Fruit fly (Drosophila melanogaster): ENCODE measurements around the gene CG9281.

Gene CG9281

DNA sequence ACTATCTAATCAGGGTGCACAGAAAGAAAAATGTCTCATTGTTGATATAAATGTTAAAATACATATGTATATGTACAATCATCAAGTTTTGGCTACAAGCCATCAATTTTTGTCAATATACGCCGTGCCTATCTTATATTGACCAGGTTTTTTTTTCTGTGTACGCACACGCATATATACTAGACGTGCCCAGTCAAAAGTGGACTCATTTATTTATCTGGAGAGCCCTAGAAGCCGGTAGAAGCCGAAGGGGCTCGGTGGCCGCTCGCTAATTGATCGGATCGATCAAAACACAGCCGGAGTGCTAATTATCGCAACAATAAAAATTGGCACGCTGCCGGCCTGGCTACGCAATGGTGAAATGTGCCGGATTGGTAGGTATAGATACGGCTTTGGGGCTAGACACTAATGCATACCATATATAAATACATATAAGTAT lies 30.0 kb upstream of the CG9281 start (continued):
- TF ChIP-seq jumu (GFP tag; optimal IDR thresholded peaks at IDR 0.05), result peak; percentile 44
- TF ChIP-seq crc (GFP tag; optimal IDR thresholded peaks at IDR 0.05), result peak; percentile 22
- no peak for TF ChIP-seq tap (tag; optimal IDR thresholded peaks at IDR 0.05)
- TF ChIP-seq PHDP (tag; optimal IDR thresholded peaks at IDR 0.05), result peak; percentile 77
- TF ChIP-seq Meics (GFP tag; optimal IDR thresholded peaks at IDR 0.05), result peak; percentile 85
- TF ChIP-seq Atf6 (GFP tag; IDR thresholded peaks at IDR 0.05), result peak; percentile 89
- no peak for TF ChIP-seq peb (GFP tag; IDR thresholded peaks at IDR 0.05)
- TF ChIP-seq CG7839 (tag; optimal IDR thresholded peaks at IDR 0.05), result peak; percentile 77
- TF ChIP-seq fd64A (GFP tag; optimal IDR thresholded peaks at IDR 0.05), result no peak
- peak; percentile 60 for TF ChIP-seq Ets65A (GFP tag)
- TF ChIP-seq Eip74EF (GFP tag; optimal IDR thresholded peaks at IDR 0.05), result peak in 1 of 2 experiments; percentile 43
- TF ChIP-seq kni (GFP tag; optimal IDR thresholded peaks at IDR 0.05), result no peak
- 0 out of 3 replicates have a peak, but pooled peaks have one; percentile 44 for TF ChIP-seq H15 (GFP tag; IDR thresholded peaks at IDR 0.05)
- TF ChIP-seq gt (GFP tag; IDR thresholded peaks at IDR 0.05), result no peak
- TF ChIP-seq Atf3 (GFP tag; optimal IDR thresholded peaks at IDR 0.05), result no peak
- peak; percentile 77 for TF ChIP-seq CG13424 (tag; optimal IDR thresholded peaks at IDR 0.05)
- peak; percentile 48 for TF ChIP-seq BtbVII (GFP tag; optimal IDR thresholded peaks at IDR 0.05)
- no peak for TF ChIP-seq gfzf (GFP tag; optimal IDR thresholded peaks at IDR 0.05)
- TF ChIP-seq da (GFP tag; optimal IDR thresholded peaks at IDR 0.05), result no peak
- peak; percentile 89 for TF ChIP-seq CG32532 (GFP tag; IDR thresholded peaks at IDR 0.05)
- TF ChIP-seq Hr78 (GFP tag; optimal IDR thresholded peaks at IDR 0.05), result no peak
- TF ChIP-seq slou (GFP tag; optimal IDR thresholded peaks at IDR 0.05), result peak; percentile 9
- TF ChIP-seq Six4 (GFP tag; optimal IDR thresholded peaks at IDR 0.05), result peak; percentile 31
- TF ChIP-seq CG17359 (tag; optimal IDR thresholded peaks at IDR 0.05), result peak; percentile 79
- TF ChIP-seq dan (GFP tag; IDR thresholded peaks at IDR 0.05), result no peak
- TF ChIP-seq CG1792 (GFP tag; optimal IDR thresholded peaks at IDR 0.05), result peak; percentile 29
- TF ChIP-seq CG15011 (GFP tag; optimal IDR thresholded peaks at IDR 0.05), result peak; percentile 41
- peak; percentile 90 for TF ChIP-seq row (GFP tag; IDR thresholded peaks at IDR 0.05)
- TF ChIP-seq CG6689 (GFP tag; IDR thresholded peaks at IDR 0.05), result peak; percentile 60
- TF ChIP-seq Dref (GFP tag; IDR thresholded peaks at IDR 0.05), result no peak
- TF ChIP-seq Doc3 (GFP tag; IDR thresholded peaks at IDR 0.05; ENCODE audit: partially characterized antibody), result no peak
- peak; percentile 70 for TF ChIP-seq Vsx1 (GFP tag; optimal IDR thresholded peaks at IDR 0.05)
- TF ChIP-seq shn (GFP tag; optimal IDR thresholded peaks at IDR 0.05), result no peak
- TF ChIP-seq CG8944 (GFP tag; optimal IDR thresholded peaks at IDR 0.05), result peak; percentile 75
- TF ChIP-seq Doc2 (GFP tag; IDR thresholded peaks at IDR 0.05), result no peak
- TF ChIP-seq CG18599 (GFP tag; optimal IDR thresholded peaks at IDR 0.05), result peak; percentile 91
- 0 out of 3 replicates have a peak, but pooled peaks have one; percentile 13 for TF ChIP-seq CG3726 (GFP tag; IDR thresholded peaks at IDR 0.05)
- TF ChIP-seq Ada2b (GFP tag; IDR thresholded peaks at IDR 0.05), result peak; percentile 75
- no peak for TF ChIP-seq sr (GFP tag; IDR thresholded peaks at IDR 0.05)
- peak; percentile 31 for TF ChIP-seq Dad (GFP tag; optimal IDR thresholded peaks at IDR 0.05)
- TF ChIP-seq CG10267 (tag; optimal IDR thresholded peaks at IDR 0.05), result peak; percentile 40
- no peak for TF ChIP-seq lov (optimal IDR thresholded peaks at IDR 0.05)
- no peak for TF ChIP-seq lov (GFP tag; IDR thresholded peaks at IDR 0.05)
- no peak for TF ChIP-seq inv (GFP tag; IDR thresholded peaks at IDR 0.05; ENCODE audit: partially characterized antibody)
- peak; percentile 55 for TF ChIP-seq ttk (GFP tag; IDR thresholded peaks at IDR 0.05)
- peak; percentile 72 for TF ChIP-seq sisA (GFP tag; IDR thresholded peaks at IDR 0.05)
- TF ChIP-seq zen2 (GFP tag; IDR thresholded peaks at IDR 0.05; ENCODE audit: partially characterized antibody), result no peak
- peak; percentile 53 for TF ChIP-seq az2 (GFP tag; optimal IDR thresholded peaks at IDR 0.05)
- TF ChIP-seq CG7271 (tag; optimal IDR thresholded peaks at IDR 0.05), result no peak
- TF ChIP-seq dm (GFP tag; optimal IDR thresholded peaks at IDR 0.05), result no peak
- TF ChIP-seq vvl (GFP tag; IDR thresholded peaks at IDR 0.05), result peak; percentile 84
- TF ChIP-seq gsb (GFP tag; IDR thresholded peaks at IDR 0.05), result peak; percentile 70

Data from whole organism, embryonic.